Worm (Caenorhabditis elegans) whole organism, mixed stage, embryonic: ENCODE results near the gene nex-3.

Source experiments
- blmp-1 ChIP-seq: fragments of 150-350 bp; optimal IDR thresholded peaks from 2 replicates; lab custom pipeline; 2014; ENCODE audit warnings: missing biosample characterization, missing genetic modification characterization
- cnd-1 ChIP-seq: fragments of 200-800 bp; sonication (Bioruptor generic); optimal IDR thresholded peaks from 2 replicates; lab custom pipeline; 2018; ENCODE audit warnings: mild to moderate bottlenecking, missing genetic modification characterization, missing compliant biosample characterization
- elt-1 ChIP-seq: sonication (generic microtip); optimal IDR thresholded peaks from 2 replicates; lab custom pipeline; 2017; ENCODE audit warnings: missing genetic modification characterization, mild to moderate bottlenecking, missing compliant biosample characterization, antibody characterized with exemption, moderate library complexity, borderline replicate concordance; ENCODE audit not compliant: insufficient read depth
- elt-3 ChIP-seq: fragments of 150-350 bp; optimal IDR thresholded peaks from 2 replicates; lab custom pipeline; 2014; ENCODE audit warnings: missing biosample characterization, missing genetic modification characterization
- lin-13 ChIP-seq: fragments of 150-350 bp; optimal IDR thresholded peaks from 2 replicates; lab custom pipeline; 2014; ENCODE audit warnings: missing biosample characterization, missing genetic modification characterization
- lsy-2 ChIP-seq: fragments of 150-350 bp; optimal IDR thresholded peaks from 2 replicates; lab custom pipeline; 2014; ENCODE audit warnings: missing biosample characterization, missing genetic modification characterization
- nhr-12 ChIP-seq: fragments of 150-350 bp; optimal IDR thresholded peaks from 2 replicates; lab custom pipeline; 2014; ENCODE audit warnings: missing biosample characterization, missing genetic modification characterization
- nhr-28 ChIP-seq: fragments of 150-350 bp; optimal IDR thresholded peaks from 2 replicates; lab custom pipeline; 2014; ENCODE audit warnings: missing biosample characterization, missing genetic modification characterization
- pha-4 ChIP-seq: fragments of 150-350 bp; optimal IDR thresholded peaks from 2 replicates; lab custom pipeline; 2018; ENCODE audit warnings: missing biosample characterization, missing genetic modification reagents, missing genetic modification characterization
- tbx-8 ChIP-seq: fragments of 200-800 bp; sonication (Bioruptor generic); optimal IDR thresholded peaks from 2 replicates; lab custom pipeline; 2018; ENCODE audit warnings: mild to moderate bottlenecking, missing genetic modification characterization, moderate library complexity, missing compliant biosample characterization
- unc-39 ChIP-seq: fragments of 150-350 bp; optimal IDR thresholded peaks from 2 replicates; lab custom pipeline; 2014; ENCODE audit warnings: missing biosample characterization, missing genetic modification characterization
- ztf-11 ChIP-seq: fragments of 150-350 bp; optimal IDR thresholded peaks from 2 replicates; lab custom pipeline; 2014; ENCODE audit warnings: missing biosample characterization, missing genetic modification characterization

DNA sequence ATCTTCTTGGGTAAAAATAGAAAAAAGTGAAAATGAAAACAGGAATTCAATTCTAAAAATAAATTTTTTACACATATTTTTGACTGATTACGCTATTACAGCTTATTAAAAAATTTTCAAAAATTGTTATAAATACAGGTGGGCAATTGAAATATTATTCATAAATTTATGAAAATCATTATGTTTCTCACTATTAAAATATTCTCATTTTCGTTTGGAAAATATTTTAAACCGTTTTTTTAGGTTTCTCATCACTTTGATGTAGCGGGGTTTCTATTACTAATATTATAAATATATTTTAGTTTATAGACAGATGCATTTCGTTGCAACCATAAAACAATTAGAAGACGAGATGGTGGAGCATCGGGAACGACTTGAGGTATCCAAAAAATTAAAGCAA lies 44.8 kb upstream of the nex-3 start, which contains the start of gene R07E5.5:
- TF ChIP-seq blmp-1 (no peak), nhr-12 (tag; lab: Kevin White, UChicago) (no peak), nhr-28 (tag; lab: Kevin White, UChicago) (no peak), cnd-1 (no peak), ztf-11 (no peak), lsy-2 (tag; lab: Kevin White, UChicago) (no peak), elt-1 (tag; lab: Kevin White, UChicago) (no peak), elt-3 (tag; lab: Kevin White, UChicago) (no peak), lin-13 (tag; lab: Kevin White, UChicago) (no peak), tbx-8 (GFP tag; lab: Kevin White, UChicago) (no peak), unc-39 (tag; lab: Kevin White, UChicago) (no peak), pha-4 (tag; lab: Kevin White, UChicago) (no peak)
